Fruit fly (Drosophila melanogaster) whole organism, embryonic: ENCODE data around the gene CG44303.

ENCODE experiments used
- Atf3 ChIP-seq: fragments of 200-800 bp; sonication (Bioruptor generic); optimal IDR thresholded peaks from 3 replicates; lab custom pipeline; 2016; ENCODE audit warnings: missing biosample characterization, missing genetic modification characterization
- CG10274 ChIP-seq: fragments of 200-800 bp; sonication (Bioruptor generic); optimal IDR thresholded peaks from 3 replicates; lab custom pipeline; 2017; ENCODE audit warnings: missing biosample characterization, mild to moderate bottlenecking, missing genetic modification characterization
- CG10979 ChIP-seq: fragments of 200-800 bp; sonication (Bioruptor generic); optimal IDR thresholded peaks from 2 replicates; lab custom pipeline; 2018; ENCODE audit warnings: missing biosample characterization, mild to moderate bottlenecking, missing genetic modification characterization, moderate library complexity
- CG12155 ChIP-seq: fragments of 200-800 bp; sonication (Bioruptor generic); optimal IDR thresholded peaks from 3 replicates; lab custom pipeline; 2016; ENCODE audit warnings: missing biosample characterization, missing genetic modification characterization
- CG13775 ChIP-seq: fragments of 200-800 bp; sonication (Bioruptor generic); optimal IDR thresholded peaks from 3 replicates; lab custom pipeline; 2017; ENCODE audit warnings: missing biosample characterization, mild to moderate bottlenecking, missing genetic modification characterization
- CG15073 ChIP-seq: fragments of 200-800 bp; sonication (Bioruptor generic); optimal IDR thresholded peaks from 2 replicates; lab custom pipeline; 2016; ENCODE audit warnings: missing biosample characterization, missing genetic modification characterization
- CG15479 ChIP-seq: fragments of 200-800 bp; sonication (Bioruptor generic); optimal IDR thresholded peaks from 3 replicates; lab custom pipeline; 2019; ENCODE audit warnings: missing biosample characterization, mild to moderate bottlenecking, missing genetic modification characterization, moderate library complexity
- CG1603 ChIP-seq: fragments of 200-800 bp; sonication (Bioruptor generic); optimal IDR thresholded peaks from 2 replicates; lab custom pipeline; 2019; ENCODE audit warnings: missing biosample characterization, mild to moderate bottlenecking, missing genetic modification characterization, moderate library complexity
- CG17328 ChIP-seq: fragments of 200-800 bp; sonication (Bioruptor generic); IDR thresholded peaks from 2 replicates; pipeline ENCODE4 v1.3.6; 2022; ENCODE audit warnings: missing biosample characterization, missing genetic modification characterization
- CG1832 ChIP-seq: fragments of 200-800 bp; sonication (Bioruptor generic); optimal IDR thresholded peaks from 2 replicates; lab custom pipeline; 2017; ENCODE audit warnings: missing biosample characterization, mild to moderate bottlenecking, missing genetic modification characterization, inconsistent platforms
- CG18764 ChIP-seq: fragments of 200-800 bp; sonication (Bioruptor generic); optimal IDR thresholded peaks from 3 replicates; lab custom pipeline; 2016; ENCODE audit warnings: missing biosample characterization, missing genetic modification characterization
- CG2199 ChIP-seq: fragments of 200-800 bp; sonication (Bioruptor generic); IDR thresholded peaks from 3 replicates; pipeline ENCODE4 v1.3.6; 2022; ENCODE audit warnings: missing biosample characterization, missing genetic modification characterization
- CG31224 ChIP-seq: fragments of 200-800 bp; sonication (Bioruptor generic); IDR thresholded peaks from 2 replicates; pipeline ENCODE4 v1.3.6; 2022; ENCODE audit warnings: missing biosample characterization, missing genetic modification characterization
- CG31441 ChIP-seq: fragments of 200-800 bp; sonication (Bioruptor generic); IDR thresholded peaks from 2 replicates; pipeline ENCODE4 v1.3.6; 2022; ENCODE audit warnings: missing biosample characterization, missing genetic modification characterization
- CG32532 ChIP-seq: fragments of 200-800 bp; sonication (Bioruptor generic); IDR thresholded peaks from 2 replicates; pipeline ENCODE4 v1.3.6; 2022; ENCODE audit warnings: missing biosample characterization, missing genetic modification characterization
- CG3281 ChIP-seq: fragments of 200-800 bp; sonication (Bioruptor generic); optimal IDR thresholded peaks from 3 replicates; lab custom pipeline; 2017; ENCODE audit warnings: missing biosample characterization, mild to moderate bottlenecking, missing genetic modification characterization
- CG4282 ChIP-seq: fragments of 200-800 bp; sonication (Bioruptor generic); optimal IDR thresholded peaks from 2 replicates; lab custom pipeline; 2016; ENCODE audit warnings: missing biosample characterization, missing genetic modification characterization
- CG6765 ChIP-seq: fragments of 200-800 bp; sonication (Bioruptor generic); optimal IDR thresholded peaks from 3 replicates; lab custom pipeline; 2017; ENCODE audit warnings: missing biosample characterization, mild to moderate bottlenecking, missing genetic modification characterization
- CG7556 ChIP-seq: fragments of 200-800 bp; sonication (Bioruptor generic); optimal IDR thresholded peaks from 2 replicates; lab custom pipeline; 2017; ENCODE audit warnings: missing biosample characterization, mild to moderate bottlenecking, missing genetic modification characterization
- Eip74EF ChIP-seq, 2 experiments: fragments of 200-800 bp in 1 of 2; fragments of >200 bp in 1 of 2; sonication (Bioruptor generic) in 1 of 2; optimal IDR thresholded peaks; 2 replicates each; lab custom pipeline; 2017 to 2019; ENCODE audit warnings: missing biosample characterization in 2 of 2, missing genetic modification characterization in 2 of 2, mild to moderate bottlenecking in 1 of 2, moderate library complexity in 1 of 2
- Elba2 ChIP-seq: fragments of 200-800 bp; sonication (Bioruptor generic); optimal IDR thresholded peaks from 3 replicates; lab custom pipeline; 2016; ENCODE audit warnings: missing biosample characterization, missing genetic modification characterization
- HLH54F ChIP-seq: fragments of 200-800 bp; sonication (Bioruptor generic); optimal IDR thresholded peaks from 3 replicates; lab custom pipeline; 2016; ENCODE audit warnings: missing biosample characterization, missing genetic modification characterization
- HLHmδ ChIP-seq: fragments of 200-800 bp; sonication (Bioruptor generic); optimal IDR thresholded peaks from 2 replicates; lab custom pipeline; 2018; ENCODE audit warnings: missing biosample characterization, mild to moderate bottlenecking, missing genetic modification characterization, moderate library complexity
- Hsf ChIP-seq: fragments of 200-800 bp; sonication (Bioruptor generic); optimal IDR thresholded peaks from 3 replicates; lab custom pipeline; 2016; ENCODE audit warnings: missing biosample characterization, missing genetic modification characterization
- Kr ChIP-seq: fragments of 200-800 bp; sonication (Bioruptor generic); optimal IDR thresholded peaks from 2 replicates; lab custom pipeline; 2017; ENCODE audit warnings: missing biosample characterization, mild to moderate bottlenecking, missing genetic modification characterization
- Tbp ChIP-seq: fragments of >200 bp; optimal IDR thresholded peaks from 2 replicates; lab custom pipeline; 2018; ENCODE audit warnings: missing biosample characterization, missing genetic modification characterization
- danr ChIP-seq: fragments of 200-800 bp; sonication (Bioruptor generic); IDR thresholded peaks from 2 replicates; pipeline ENCODE4 v1.3.6; 2022; ENCODE audit warnings: missing biosample characterization, missing genetic modification characterization
- gcm2 ChIP-seq: fragments of 200-800 bp; sonication (Bioruptor generic); optimal IDR thresholded peaks from 2 replicates; lab custom pipeline; 2016; ENCODE audit warnings: missing biosample characterization, missing genetic modification characterization
- gem ChIP-seq: fragments of 200-800 bp; sonication (Bioruptor generic); optimal IDR thresholded peaks from 2 replicates; lab custom pipeline; 2019; ENCODE audit warnings: missing biosample characterization, mild to moderate bottlenecking, missing genetic modification characterization, moderate library complexity
- gsb-n ChIP-seq: fragments of 200-800 bp; sonication (Bioruptor generic); optimal IDR thresholded peaks from 3 replicates; lab custom pipeline; 2018; ENCODE audit warnings: missing biosample characterization, mild to moderate bottlenecking, missing genetic modification characterization
- gt ChIP-seq: fragments of 200-800 bp; sonication (Bioruptor generic); IDR thresholded peaks from 2 replicates; pipeline ENCODE4 v1.3.6; 2022; ENCODE audit warnings: missing biosample characterization, missing genetic modification characterization
- jumu ChIP-seq: fragments of 200-800 bp; sonication (Bioruptor generic); optimal IDR thresholded peaks from 3 replicates; lab custom pipeline; 2016; ENCODE audit warnings: missing biosample characterization, missing genetic modification characterization
- kay ChIP-seq: fragments of 200-800 bp; sonication (Bioruptor generic); optimal IDR thresholded peaks from 2 replicates; lab custom pipeline; 2016; ENCODE audit warnings: missing biosample characterization, missing genetic modification characterization
- klu ChIP-seq: fragments of 200-800 bp; sonication (Bioruptor generic); IDR thresholded peaks from 2 replicates; pipeline ENCODE4 v1.3.6; 2022; ENCODE audit warnings: missing biosample characterization, missing genetic modification characterization
- knrl ChIP-seq: fragments of 200-800 bp; sonication (Bioruptor generic); IDR thresholded peaks from 3 replicates; pipeline ENCODE4 v1.3.6; 2022; ENCODE audit warnings: missing biosample characterization, missing genetic modification characterization; ENCODE audit not compliant: partially characterized antibody
- luna ChIP-seq: fragments of 200-800 bp; sonication (Bioruptor generic); optimal IDR thresholded peaks from 2 replicates; lab custom pipeline; 2016; ENCODE audit warnings: missing biosample characterization, missing genetic modification characterization
- maf-S ChIP-seq: fragments of 200-800 bp; sonication (Bioruptor generic); optimal IDR thresholded peaks from 2 replicates; lab custom pipeline; 2016; ENCODE audit warnings: missing biosample characterization, missing genetic modification characterization
- nau ChIP-seq: fragments of 200-800 bp; sonication (Bioruptor generic); optimal IDR thresholded peaks from 3 replicates; lab custom pipeline; 2017; ENCODE audit warnings: missing biosample characterization, mild to moderate bottlenecking, missing genetic modification characterization, missing genetic modification reagents
- oc ChIP-seq: fragments of 200-800 bp; sonication (Bioruptor generic); optimal IDR thresholded peaks from 2 replicates; lab custom pipeline; 2018; ENCODE audit warnings: missing biosample characterization, mild to moderate bottlenecking, missing genetic modification characterization, moderate library complexity
- odd ChIP-seq: fragments of 200-800 bp; sonication (Bioruptor generic); optimal IDR thresholded peaks from 2 replicates; lab custom pipeline; 2017; ENCODE audit warnings: missing biosample characterization, mild to moderate bottlenecking, missing genetic modification characterization
- org-1 ChIP-seq: fragments of 200-800 bp; sonication (Bioruptor generic); optimal IDR thresholded peaks from 2 replicates; lab custom pipeline; 2017; ENCODE audit warnings: missing biosample characterization, missing genetic modification characterization
- pb ChIP-seq: fragments of 200-800 bp; sonication (Bioruptor generic); optimal IDR thresholded peaks from 3 replicates; lab custom pipeline; 2016; ENCODE audit warnings: missing biosample characterization, missing genetic modification characterization
- pnt ChIP-seq: fragments of 200-800 bp; sonication (Bioruptor generic); optimal IDR thresholded peaks from 3 replicates; lab custom pipeline; 2016; ENCODE audit warnings: missing biosample characterization, missing genetic modification characterization
- scrt ChIP-seq: fragments of 200-800 bp; sonication (Bioruptor generic); optimal IDR thresholded peaks from 2 replicates; lab custom pipeline; 2018; ENCODE audit warnings: missing biosample characterization, mild to moderate bottlenecking, missing genetic modification characterization, moderate library complexity
- so ChIP-seq: fragments of 200-800 bp; sonication (Bioruptor generic); IDR thresholded peaks from 3 replicates; pipeline ENCODE4 v1.3.6; 2022; ENCODE audit warnings: missing biosample characterization, missing genetic modification characterization
- sob ChIP-seq: fragments of 200-800 bp; sonication (Bioruptor generic); IDR thresholded peaks from 2 replicates; pipeline ENCODE4 v1.3.6; 2022; ENCODE audit warnings: missing biosample characterization, missing genetic modification characterization
- sug ChIP-seq: fragments of 200-800 bp; optimal IDR thresholded peaks from 2 replicates; lab custom pipeline; 2019; ENCODE audit warnings: missing biosample characterization, mild to moderate bottlenecking, missing genetic modification characterization, moderate library complexity
- tll ChIP-seq, 2 experiments: fragments of 200-800 bp in 1 of 2; fragments of >200 bp in 1 of 2; sonication (Bioruptor generic) in 1 of 2; optimal IDR thresholded peaks; 2 replicates each; lab custom pipeline; 2017 to 2019; ENCODE audit warnings: missing biosample characterization in 2 of 2, missing genetic modification characterization in 2 of 2, mild to moderate bottlenecking in 1 of 2, moderate library complexity in 1 of 2
- vfl ChIP-seq: fragments of 200-800 bp; sonication (Bioruptor generic); optimal IDR thresholded peaks from 2 replicates; lab custom pipeline; 2016; ENCODE audit warnings: missing biosample characterization, missing genetic modification characterization
- zf30C ChIP-seq: fragments of 200-800 bp; sonication (Bioruptor generic); optimal IDR thresholded peaks from 3 replicates; lab custom pipeline; 2018; ENCODE audit warnings: missing biosample characterization, mild to moderate bottlenecking, missing genetic modification characterization

Gene CG44303

dm6 chrX:6662876-6663551, 24.2 kb downstream of the CG44303 start (continued):
- TF ChIP-seq kay (GFP tag; lab: Kevin White, UChicago), result no peak
- no peak for TF ChIP-seq Elba2 (GFP tag; lab: Kevin White, UChicago)
- TF ChIP-seq gt (GFP tag; lab: Robert Waterston, UW), result no peak
- 0 out of 2 replicates have a peak, but pooled peaks have one; percentile 8 for TF ChIP-seq CG31224 (GFP tag; lab: Robert Waterston, UW)
- no peak for TF ChIP-seq CG15479
- TF ChIP-seq HLH54F (GFP tag; lab: Kevin White, UChicago), result peak; percentile 12
- no peak for TF ChIP-seq org-1 (GFP tag; lab: Kevin White, UChicago)
- TF ChIP-seq jumu (GFP tag; lab: Kevin White, UChicago), result peak; percentile 29
- TF ChIP-seq scrt (GFP tag; lab: Kevin White, UChicago), result no peak
- peak; percentile 72 for TF ChIP-seq CG32532 (GFP tag; lab: Robert Waterston, UW)
- no peak for TF ChIP-seq Tbp (GFP tag; lab: Kevin White, UChicago)
- TF ChIP-seq CG1603, result peak; percentile 41
- no peak for TF ChIP-seq CG10979 (tag; lab: Kevin White, UChicago)
- peak; percentile 29 for TF ChIP-seq Hsf (GFP tag; lab: Kevin White, UChicago)
- TF ChIP-seq CG4282 (GFP tag; lab: Kevin White, UChicago), result no peak
- no peak for TF ChIP-seq CG10274 (GFP tag; lab: Kevin White, UChicago)
- TF ChIP-seq CG1832 (GFP tag; lab: Kevin White, UChicago), result no peak
- peak; percentile 46 for TF ChIP-seq CG31441 (GFP tag; lab: Robert Waterston, UW)
- TF ChIP-seq klu (GFP tag; lab: Robert Waterston, UW), result no peak
- TF ChIP-seq odd (GFP tag; lab: Kevin White, UChicago), result no peak
- peak; percentile 2 for TF ChIP-seq CG12155
- TF ChIP-seq Kr (GFP tag; lab: Kevin White, UChicago), result no peak
- 0 out of 3 replicates have a peak, but pooled peaks have one; percentile 19 for TF ChIP-seq CG2199 (GFP tag; lab: Robert Waterston, UW)
- peak; percentile 9 for TF ChIP-seq Atf3 (GFP tag; lab: Kevin White, UChicago)
- no peak for TF ChIP-seq vfl (GFP tag; lab: Kevin White, UChicago)
- TF ChIP-seq zf30C (GFP tag; lab: Kevin White, UChicago), result no peak
- TF ChIP-seq CG3281, result peak; percentile 19
- TF ChIP-seq HLHmδ, result no peak
- no peak for TF ChIP-seq CG18764
- TF ChIP-seq CG15073 (GFP tag; lab: Kevin White, UChicago), result no peak
- no peak for TF ChIP-seq gsb-n (tag; lab: Kevin White, UChicago)
- TF ChIP-seq luna (GFP tag; lab: Kevin White, UChicago), result no peak
- no peak for TF ChIP-seq nau (GFP tag; lab: Kevin White, UChicago)
- TF ChIP-seq gcm2, result no peak
- TF ChIP-seq tll (GFP tag; optimal IDR thresholded peaks at IDR 0.05; lab: Kevin White, UChicago), result no peak
- peak; percentile 43 for TF ChIP-seq CG7556 (GFP tag; lab: Kevin White, UChicago)
- TF ChIP-seq sug (tag; lab: Kevin White, UChicago), result no peak
- 0 out of 2 replicates have a peak, but pooled peaks have one; percentile 34 for TF ChIP-seq sob (GFP tag; lab: Robert Waterston, UW)
- TF ChIP-seq oc, result peak; percentile 9
- TF ChIP-seq pnt, result no peak
- peak; percentile 35; the same call in 1 of the 2 replicates for TF ChIP-seq CG17328 (GFP tag; lab: Robert Waterston, UW)
- TF ChIP-seq so, result peak; percentile 49; the same call in 1 of the 3 replicates
- no peak for TF ChIP-seq CG13775 (GFP tag; lab: Kevin White, UChicago)
- no peak for TF ChIP-seq maf-S
- TF ChIP-seq pb (GFP tag; lab: Kevin White, UChicago), result peak; percentile 27
- TF ChIP-seq knrl, result no peak
- TF ChIP-seq danr, result 0 out of 2 replicates have a peak, but pooled peaks have one; percentile 30
- peak in 1 of 2 experiments; percentile 25 for TF ChIP-seq Eip74EF (GFP tag; optimal IDR thresholded peaks at IDR 0.05; lab: Kevin White, UChicago)
- TF ChIP-seq gem (tag; lab: Kevin White, UChicago), result peak; percentile 58
- no peak for TF ChIP-seq CG6765 (GFP tag; lab: Kevin White, UChicago)
